Worm (Caenorhabditis elegans) whole organism, late embryonic: ENCODE results near the gene lgc-55.

Experiments used
- C08G9.2 ChIP-seq: sonication (generic microtip); optimal IDR thresholded peaks from 2 replicates; lab custom pipeline; 2016; ENCODE audit warnings: mild to moderate bottlenecking, missing genetic modification characterization, moderate library complexity, missing compliant biosample characterization
- F13H6.1 ChIP-seq: sonication (generic microtip); optimal IDR thresholded peaks from 2 replicates; lab custom pipeline; 2016; ENCODE audit warnings: missing genetic modification characterization, missing compliant biosample characterization
- K02D7.2 ChIP-seq: sonication (generic microtip); optimal IDR thresholded peaks from 2 replicates; lab custom pipeline; 2017; ENCODE audit warnings: mild to moderate bottlenecking, missing genetic modification characterization, missing compliant biosample characterization
- ama-1 ChIP-seq: fragments of 150-350 bp; optimal IDR thresholded peaks from 2 replicates; lab custom pipeline; 2014
- ceh-19 ChIP-seq: fragments of 200-800 bp; sonication (Bioruptor generic); optimal IDR thresholded peaks from 2 replicates; lab custom pipeline; 2018; ENCODE audit warnings: mild to moderate bottlenecking, missing genetic modification characterization, missing compliant biosample characterization
- ceh-2 ChIP-seq: sonication (generic microtip); optimal IDR thresholded peaks from 2 replicates; lab custom pipeline; 2016; ENCODE audit warnings: missing genotype, missing genetic modification characterization, missing compliant biosample characterization
- ceh-22 ChIP-seq: sonication (generic microtip); optimal IDR thresholded peaks from 2 replicates; lab custom pipeline; 2017; ENCODE audit warnings: missing biosample characterization, missing genetic modification characterization
- ceh-34 ChIP-seq: sonication (generic microtip); optimal IDR thresholded peaks from 2 replicates; lab custom pipeline; 2016; ENCODE audit warnings: mild to moderate bottlenecking, missing genetic modification characterization, missing compliant biosample characterization
- ceh-48 ChIP-seq: sonication (generic microtip); optimal IDR thresholded peaks from 2 replicates; lab custom pipeline; 2016; ENCODE audit warnings: missing genetic modification characterization, inconsistent platforms, missing compliant biosample characterization
- che-1 ChIP-seq: sonication (generic microtip); optimal IDR thresholded peaks from 2 replicates; lab custom pipeline; 2016; ENCODE audit warnings: mild to moderate bottlenecking, missing genetic modification characterization, missing compliant biosample characterization
- dve-1 ChIP-seq: sonication (generic microtip); optimal IDR thresholded peaks from 2 replicates; lab custom pipeline; 2017; ENCODE audit warnings: antibody characterized with exemption, mild to moderate bottlenecking, missing genetic modification characterization, missing compliant biosample characterization
- elt-2 ChIP-seq: sonication (generic microtip); optimal IDR thresholded peaks from 2 replicates; lab custom pipeline; 2016; ENCODE audit warnings: missing genetic modification reagents, missing genetic modification characterization, missing compliant biosample characterization
- ets-4 ChIP-seq: sonication (generic microtip); optimal IDR thresholded peaks from 2 replicates; lab custom pipeline; 2016; ENCODE audit warnings: missing genetic modification characterization, missing compliant biosample characterization
- fkh-10 ChIP-seq: fragments of 150-350 bp; optimal IDR thresholded peaks from 2 replicates; lab custom pipeline; 2014; ENCODE audit warnings: missing biosample characterization, missing genetic modification reagents, missing genetic modification characterization
- fkh-6 ChIP-seq: sonication (generic microtip); optimal IDR thresholded peaks from 2 replicates; lab custom pipeline; 2016; ENCODE audit warnings: missing genetic modification characterization, missing compliant biosample characterization
- gmeb-2 ChIP-seq: sonication (generic microtip); optimal IDR thresholded peaks from 2 replicates; lab custom pipeline; 2016; ENCODE audit warnings: missing genetic modification characterization, inconsistent platforms, missing compliant biosample characterization
- hlh-13 ChIP-seq: fragments of 200-800 bp; sonication (Bioruptor generic); optimal IDR thresholded peaks from 2 replicates; lab custom pipeline; 2018; ENCODE audit warnings: mild to moderate bottlenecking, missing genetic modification characterization, missing compliant biosample characterization
- hlh-6 ChIP-seq: sonication (generic microtip); optimal IDR thresholded peaks from 2 replicates; lab custom pipeline; 2016; ENCODE audit warnings: missing genotype, missing genetic modification characterization, missing compliant biosample characterization
- hlh-8 ChIP-seq: sonication (generic microtip); optimal IDR thresholded peaks from 2 replicates; lab custom pipeline; 2016; ENCODE audit warnings: missing genotype, missing genetic modification characterization, missing compliant biosample characterization
- mec-3 ChIP-seq: sonication (generic microtip); optimal IDR thresholded peaks from 2 replicates; lab custom pipeline; 2016; ENCODE audit warnings: borderline replicate concordance, missing genetic modification characterization, missing compliant biosample characterization
- nfya-1 ChIP-seq: sonication (generic microtip); optimal IDR thresholded peaks from 2 replicates; lab custom pipeline; 2017; ENCODE audit warnings: missing genetic modification characterization, mild to moderate bottlenecking, missing compliant biosample characterization, antibody characterized with exemption, moderate library complexity
- nhr-11 ChIP-seq: fragments of 150-350 bp; optimal IDR thresholded peaks from 2 replicates; lab custom pipeline; 2014; ENCODE audit warnings: missing biosample characterization, missing genetic modification characterization
- odd-2 ChIP-seq: sonication (generic microtip); optimal IDR thresholded peaks from 2 replicates; lab custom pipeline; 2017; ENCODE audit warnings: antibody characterized with exemption, mild to moderate bottlenecking, missing genetic modification characterization, missing compliant biosample characterization
- pax-1 ChIP-seq: fragments of 150-350 bp; optimal IDR thresholded peaks from 2 replicates; lab custom pipeline; 2014; ENCODE audit warnings: missing biosample characterization, missing genetic modification characterization
- pha-2 ChIP-seq: sonication (generic microtip); optimal IDR thresholded peaks from 2 replicates; lab custom pipeline; 2017; ENCODE audit warnings: mild to moderate bottlenecking, missing genetic modification characterization, missing compliant biosample characterization
- pha-4 ChIP-seq: fragments of 150-350 bp; optimal IDR thresholded peaks from 2 replicates; lab custom pipeline; 2018; ENCODE audit warnings: missing biosample characterization, missing genetic modification reagents, missing genetic modification characterization
- pqm-1 ChIP-seq: sonication (generic microtip); optimal IDR thresholded peaks from 2 replicates; lab custom pipeline; 2016; ENCODE audit warnings: missing genetic modification characterization, missing compliant biosample characterization
- pros-1 ChIP-seq: fragments of 150-350 bp; optimal IDR thresholded peaks from 2 replicates; lab custom pipeline; 2014; ENCODE audit warnings: missing biosample characterization, missing genetic modification reagents, missing genetic modification characterization
- ref-2 ChIP-seq: sonication (generic microtip); optimal IDR thresholded peaks from 2 replicates; lab custom pipeline; 2016; ENCODE audit warnings: missing genetic modification characterization, missing compliant biosample characterization
- rnt-1 ChIP-seq: sonication (generic microtip); optimal IDR thresholded peaks from 2 replicates; lab custom pipeline; 2016; ENCODE audit warnings: missing genetic modification characterization, missing compliant biosample characterization
- sox-4 ChIP-seq: sonication (generic microtip); optimal IDR thresholded peaks from 2 replicates; lab custom pipeline; 2017; ENCODE audit warnings: mild to moderate bottlenecking, missing genetic modification characterization, inconsistent platforms, missing compliant biosample characterization
- tbx-2 ChIP-seq: sonication (generic microtip); optimal IDR thresholded peaks from 2 replicates; lab custom pipeline; 2016; ENCODE audit warnings: missing genetic modification characterization, missing compliant biosample characterization
- tbx-7 ChIP-seq: sonication (generic microtip); optimal IDR thresholded peaks from 2 replicates; lab custom pipeline; 2016; ENCODE audit warnings: missing genotype, missing genetic modification characterization, missing compliant biosample characterization
- unc-55 ChIP-seq: sonication (generic microtip); optimal IDR thresholded peaks from 2 replicates; lab custom pipeline; 2017; ENCODE audit warnings: missing biosample characterization, missing genetic modification reagents, missing genetic modification characterization
- unc-86 ChIP-seq: sonication (generic microtip); optimal IDR thresholded peaks from 2 replicates; lab custom pipeline; 2016; ENCODE audit warnings: missing genetic modification characterization, missing compliant biosample characterization
- zip-5 ChIP-seq: sonication (generic microtip); optimal IDR thresholded peaks from 2 replicates; lab custom pipeline; 2016; ENCODE audit warnings: missing genetic modification characterization, missing compliant biosample characterization

The lgc-55 gene

ce11 chrV:20007470-20007869 is 15.4 kb upstream of the lgc-55 start, which contains the start of gene Y60A3A.23:
Gene Y60A3A.23 (plus strand): TSS chrV:20007770.
- TF ChIP-seq mec-3 (no peak), nhr-11 (tag; lab: Kevin White, UChicago) (no peak)

- TF ChIP-seq pros-1: no peak
- TF ChIP-seq fkh-10 (GFP tag; lab: Kevin White, UChicago): no peak
- TF ChIP-seq elt-2 (tag; lab: Kevin White, UChicago): peak; percentile 26
- no peak for TF ChIP-seq ceh-48 (tag; lab: Kevin White, UChicago)
Observed at ce11 chrV:20011199-20011598, 11.6 kb upstream of the lgc-55 start.

- TF ChIP-seq fkh-10 (GFP tag; lab: Kevin White, UChicago) (no peak), che-1 (tag; lab: Kevin White, UChicago) (no peak)
- TF ChIP-seq, all 69 proteins: peak for 0
Observed at ce11 chrV:20011654-20012053, 11.2 kb upstream of the lgc-55 start, which contains the start of gene Y60A3A.21. Gene Y60A3A.21 (plus strand): TSS chrV:20011954.

- TF ChIP-seq gmeb-2 (tag; lab: Kevin White, UChicago): no peak
- TF ChIP-seq unc-55: peak; percentile 54
- no peak for TF ChIP-seq hlh-6
Observed at ce11 chrV:20021347-20021746, 1.5 kb upstream of the lgc-55 start.

- TF ChIP-seq unc-86 (tag; lab: Kevin White, UChicago) (no peak), ets-4 (no peak), fkh-6 (tag; lab: Kevin White, UChicago) (no peak), pqm-1 (tag; lab: Kevin White, UChicago) (no peak), nfya-1 (no peak), tbx-7 (tag; lab: Kevin White, UChicago) (no peak)
Observed at ce11 chrV:20034912-20035311, 12.1 kb downstream of the lgc-55 start.

ce11 chrV:20037287-20037686 is 14.4 kb downstream of the lgc-55 start, which contains the start of gene Y113G7A.16:
Gene Y113G7A.16 (plus strand): TSS chrV:20037587.
- no peak for TF ChIP-seq che-1 (tag; lab: Kevin White, UChicago)
- TF ChIP-seq hlh-8: no peak
- TF ChIP-seq fkh-6 (tag; lab: Kevin White, UChicago): no peak
- TF ChIP-seq hlh-13 (GFP tag; lab: Kevin White, UChicago): no peak
- no peak for TF ChIP-seq tbx-2 (tag; lab: Kevin White, UChicago)
- TF ChIP-seq C08G9.2: no peak
- no peak for TF ChIP-seq rnt-1 (tag; lab: Kevin White, UChicago)
- TF ChIP-seq K02D7.2: no peak
- TF ChIP-seq zip-5: no peak
- TF ChIP-seq mec-3: no peak
- TF ChIP-seq pax-1 (tag; lab: Kevin White, UChicago): no peak
- TF ChIP-seq, all 69 proteins: peak for 0

ce11 chrV:20047310-20047709 is 24.5 kb downstream of the lgc-55 start, which contains the start of gene spe-19:
Gene spe-19 (minus strand): TSS chrV:20047410.
- TF ChIP-seq dve-1 (tag; lab: Kevin White, UChicago): no peak
- no peak for TF ChIP-seq pha-2 (tag; lab: Kevin White, UChicago)
- TF ChIP-seq ceh-19 (GFP tag; lab: Kevin White, UChicago): no peak
- TF ChIP-seq pqm-1 (tag; lab: Kevin White, UChicago): no peak
- TF ChIP-seq ceh-2 (tag; lab: Kevin White, UChicago): no peak
- no peak for TF ChIP-seq sox-4 (tag; lab: Kevin White, UChicago)
- TF ChIP-seq fkh-6 (tag; lab: Kevin White, UChicago): no peak
- no peak for TF ChIP-seq pha-4 (tag; lab: Kevin White, UChicago)
- no peak for TF ChIP-seq hlh-13 (GFP tag; lab: Kevin White, UChicago)
- no peak for TF ChIP-seq F13H6.1
- no peak for TF ChIP-seq ama-1 (lab: Kevin White, UChicago)
- TF ChIP-seq ref-2 (tag; lab: Kevin White, UChicago): no peak
- no peak for TF ChIP-seq ceh-22 (tag; lab: Kevin White, UChicago)
- TF ChIP-seq ceh-34: no peak
- no peak for TF ChIP-seq odd-2 (tag; lab: Kevin White, UChicago)
